Worm (Caenorhabditis elegans) whole organism, young adult: ENCODE data around the gene R02F2.1.

Experiments used
- bed-1 ChIP-seq: fragments of 200-800 bp; sonication (Bioruptor generic); IDR thresholded peaks from 2 replicates; pipeline ENCODE4 v1.3.6; 2022; ENCODE audit warnings: missing genetic modification reagents, missing genetic modification characterization, missing compliant biosample characterization
- ceh-58 ChIP-seq: fragments of 200-800 bp; sonication (Bioruptor generic); IDR thresholded peaks from 2 replicates; pipeline ENCODE4 v1.3.6; 2022; ENCODE audit warnings: missing genetic modification characterization, missing compliant biosample characterization
- egl-18 ChIP-seq: fragments of 200-800 bp; sonication (Bioruptor generic); IDR thresholded peaks from 2 replicates; pipeline ENCODE4 v1.3.6; 2022; ENCODE audit warnings: missing genetic modification reagents, missing genetic modification characterization, missing compliant biosample characterization
- mcd-1 ChIP-seq: fragments of 200-800 bp; sonication (Bioruptor generic); IDR thresholded peaks from 2 replicates; pipeline ENCODE4 v1.3.6; 2022; ENCODE audit warnings: missing genetic modification reagents, missing genetic modification characterization, missing compliant biosample characterization
- nfyb-1 ChIP-seq: fragments of 200-800 bp; sonication (Bioruptor generic); IDR thresholded peaks from 2 replicates; pipeline ENCODE4 v1.3.6; 2022; ENCODE audit warnings: missing genetic modification reagents, missing genetic modification characterization, missing compliant biosample characterization
- tbp1 ChIP-seq: fragments of 200-800 bp; sonication (Bioruptor generic); optimal IDR thresholded peaks from 2 replicates; lab custom pipeline; 2018; ENCODE audit warnings: mild to moderate bottlenecking, missing genetic modification characterization, missing compliant biosample characterization
- ztf-22 ChIP-seq: fragments of 200-800 bp; sonication (Bioruptor generic); optimal IDR thresholded peaks from 2 replicates; lab custom pipeline; 2018; ENCODE audit warnings: mild to moderate bottlenecking, missing genetic modification characterization, moderate library complexity, missing compliant biosample characterization

The R02F2.1 gene

DNA sequence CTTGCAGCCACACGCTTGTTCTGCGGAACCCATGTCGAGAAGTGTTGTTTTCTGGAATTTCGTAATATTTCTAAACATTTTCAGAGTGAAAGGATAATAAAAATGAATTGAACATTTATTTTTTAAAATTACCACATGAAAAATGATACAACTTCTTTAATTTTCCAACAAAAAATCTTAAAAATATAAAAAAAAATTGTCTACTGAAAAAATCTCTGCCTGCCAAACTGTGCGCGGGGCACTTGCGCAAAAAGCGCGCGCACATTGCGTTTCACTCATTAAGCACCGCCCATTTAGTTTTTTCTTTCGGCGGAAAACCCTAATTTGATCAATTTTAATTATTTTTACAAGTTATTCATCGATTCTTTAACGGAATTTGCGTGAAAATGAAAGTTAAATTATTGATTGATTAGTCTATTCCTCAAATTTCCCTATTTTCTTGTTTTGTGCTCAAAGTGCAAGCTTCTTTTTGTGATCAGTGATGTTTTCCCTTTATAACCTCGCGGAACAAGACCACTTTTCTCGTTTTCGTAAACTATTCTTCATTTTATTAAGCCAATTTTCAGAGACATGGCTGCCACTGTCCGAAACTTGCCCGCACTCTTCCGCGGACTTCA is 53.3 kb downstream of the R02F2.1 start, which contains the start of the genes nmad-1 and hach-1 (continued):
- TF ChIP-seq tbp1 (peak; percentile 58), egl-18 (no peak), nfyb-1 (GFP tag; lab: Robert Waterston, UW) (peak; percentile 77; the same call in 1 of the 2 replicates), ceh-58 (GFP tag; lab: Robert Waterston, UW) (no peak), ztf-22 (GFP tag; lab: Kevin White, UChicago) (no peak), bed-1 (GFP tag; lab: Robert Waterston, UW) (no peak), mcd-1 (GFP tag; lab: Robert Waterston, UW) (peak; percentile 74)
